Worm (Caenorhabditis elegans) whole organism, midembryonic: ENCODE measurements around the gene T19B10.12.

Experiments used
- T22C8.4 ChIP-seq: fragments of 200-800 bp; sonication (Bioruptor generic); IDR thresholded peaks from 2 replicates; pipeline ENCODE4 v1.3.6; 2022; ENCODE audit warnings: missing genetic modification characterization, missing compliant biosample characterization
- cog-1 ChIP-seq: sonication (generic microtip); optimal IDR thresholded peaks from 2 replicates; lab custom pipeline; 2016; ENCODE audit warnings: missing genetic modification characterization, missing compliant biosample characterization
- flt-1 ChIP-seq: fragments of 200-800 bp; sonication (Bioruptor generic); IDR thresholded peaks from 2 replicates; pipeline ENCODE4 v1.3.6; 2022; ENCODE audit warnings: missing genetic modification characterization, missing compliant biosample characterization
- med-1 ChIP-seq: sonication (generic microtip); optimal IDR thresholded peaks from 2 replicates; lab custom pipeline; 2017; ENCODE audit warnings: missing genetic modification characterization, mild to moderate bottlenecking, missing compliant biosample characterization, antibody characterized with exemption, missing genetic modification reagents; ENCODE audit not compliant: insufficient read depth
- ref-1 ChIP-seq: fragments of 200-800 bp; sonication (Bioruptor generic); conservative IDR thresholded peaks from 2 replicates; pipeline ENCODE4 v1.3.6; 2022; ENCODE audit warnings: missing genetic modification reagents, missing genetic modification characterization, missing compliant biosample characterization
- ztf-23 ChIP-seq: fragments of 200-800 bp; sonication (Bioruptor generic); IDR thresholded peaks from 2 replicates; pipeline ENCODE4 v1.3.6; 2022; ENCODE audit warnings: missing genetic modification reagents, missing genetic modification characterization, missing compliant biosample characterization
- ztf-29 ChIP-seq: fragments of 200-800 bp; sonication (Bioruptor generic); IDR thresholded peaks from 2 replicates; pipeline ENCODE4 v1.3.6; 2022; ENCODE audit warnings: missing genetic modification reagents, missing genetic modification characterization, missing compliant biosample characterization

DNA sequence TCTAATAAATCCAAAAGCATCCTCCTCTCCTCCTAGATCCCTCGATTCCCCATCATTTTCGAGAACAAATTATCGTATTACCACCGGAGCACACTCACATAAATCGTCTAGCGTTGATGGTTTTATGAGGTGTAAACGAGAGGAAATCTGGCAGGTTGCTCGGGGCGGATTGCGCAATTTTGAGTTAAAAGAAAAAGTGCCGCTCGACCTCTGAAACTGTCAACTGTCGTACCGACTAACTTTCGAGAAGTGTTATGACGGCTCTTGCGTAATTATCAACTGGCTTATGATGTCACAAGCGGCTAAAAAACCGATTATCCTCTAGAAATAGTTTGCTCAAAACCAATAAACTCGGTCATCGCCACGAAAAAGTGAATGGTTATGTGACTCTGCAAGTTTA lies 44.4 kb upstream of the T19B10.12 start:
- TF ChIP-seq cog-1 (tag; lab: Kevin White, UChicago): no peak
- no peak for TF ChIP-seq flt-1 (GFP tag; lab: Robert Waterston, UW)
- TF ChIP-seq T22C8.4 (GFP tag; lab: Robert Waterston, UW): no peak
- no peak for TF ChIP-seq ref-1 (GFP tag; lab: Robert Waterston, UW)
- TF ChIP-seq ztf-29 (GFP tag; lab: Robert Waterston, UW): no peak
- TF ChIP-seq ztf-23 (GFP tag; lab: Robert Waterston, UW): no peak
- no peak for TF ChIP-seq med-1 (GFP tag; lab: Kevin White, UChicago)
